Worm (Caenorhabditis elegans) whole organism, L3 larva: ENCODE results near the gene acox-3.

ENCODE experiments used
- ZK546.5 ChIP-seq: sonication (generic microtip); optimal IDR thresholded peaks from 2 replicates; lab custom pipeline; 2017; ENCODE audit warnings: missing biosample characterization, missing genetic modification characterization
- ama-1 ChIP-seq: fragments of 150-350 bp; optimal IDR thresholded peaks from 2 replicates; lab custom pipeline; 2018
- nhr-237 ChIP-seq: fragments of 150-350 bp; optimal IDR thresholded peaks from 2 replicates; lab custom pipeline; 2014; ENCODE audit warnings: missing biosample characterization, missing genetic modification characterization
- nhr-67 ChIP-seq: fragments of 150-350 bp; optimal IDR thresholded peaks from 2 replicates; lab custom pipeline; 2014; ENCODE audit warnings: missing biosample characterization, missing genetic modification characterization
- ztf-11 ChIP-seq: fragments of 150-350 bp; optimal IDR thresholded peaks from 2 replicates; lab custom pipeline; 2014; ENCODE audit warnings: missing biosample characterization, missing genetic modification characterization

ce11 chrIV:6263244-6263643 lies 15.0 kb upstream of the acox-3 start, which contains the start of gene srv-28:
- no peak for TF ChIP-seq ama-1 (lab: Kevin White, UChicago)
- no peak for TF ChIP-seq ztf-11 (tag; lab: Kevin White, UChicago)
- no peak for TF ChIP-seq nhr-67
- no peak for TF ChIP-seq ZK546.5 (tag; lab: Kevin White, UChicago)
- TF ChIP-seq nhr-237, result no peak
